Worm (Caenorhabditis elegans): ENCODE data around the gene npr-16.

DNA sequence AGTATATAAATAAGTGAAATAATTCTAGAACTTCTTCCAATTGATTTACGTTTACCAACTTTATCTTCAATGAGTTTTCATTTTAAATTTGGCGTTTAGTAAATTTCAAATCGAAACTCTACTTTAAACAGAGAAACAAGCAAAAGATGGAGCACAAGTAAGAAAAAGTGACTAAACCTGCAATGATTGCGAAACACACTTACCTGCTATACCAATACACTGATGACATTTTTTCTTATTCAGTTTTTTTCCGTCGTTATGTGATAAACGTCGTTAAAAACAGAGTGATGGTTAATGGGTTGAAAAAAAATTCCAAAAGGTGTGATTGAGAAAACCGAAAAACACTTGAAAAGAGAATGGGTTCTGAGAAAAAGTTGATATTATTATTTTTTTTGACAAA is 44.8 kb upstream of the npr-16 start:
- TF ChIP-seq lir-3 (tag; optimal IDR thresholded peaks at IDR 0.05; ENCODE audit: poor library complexity) (no peak), nhr-20 (tag; optimal IDR thresholded peaks at IDR 0.05) (no peak), nhr-11 (tag; optimal IDR thresholded peaks at IDR 0.05) (no peak)

Data from whole organism, L1 larva.